Fruit fly (Drosophila melanogaster): Measurements from ENCODE around the gene CG42716.

The CG42716 gene

DNA sequence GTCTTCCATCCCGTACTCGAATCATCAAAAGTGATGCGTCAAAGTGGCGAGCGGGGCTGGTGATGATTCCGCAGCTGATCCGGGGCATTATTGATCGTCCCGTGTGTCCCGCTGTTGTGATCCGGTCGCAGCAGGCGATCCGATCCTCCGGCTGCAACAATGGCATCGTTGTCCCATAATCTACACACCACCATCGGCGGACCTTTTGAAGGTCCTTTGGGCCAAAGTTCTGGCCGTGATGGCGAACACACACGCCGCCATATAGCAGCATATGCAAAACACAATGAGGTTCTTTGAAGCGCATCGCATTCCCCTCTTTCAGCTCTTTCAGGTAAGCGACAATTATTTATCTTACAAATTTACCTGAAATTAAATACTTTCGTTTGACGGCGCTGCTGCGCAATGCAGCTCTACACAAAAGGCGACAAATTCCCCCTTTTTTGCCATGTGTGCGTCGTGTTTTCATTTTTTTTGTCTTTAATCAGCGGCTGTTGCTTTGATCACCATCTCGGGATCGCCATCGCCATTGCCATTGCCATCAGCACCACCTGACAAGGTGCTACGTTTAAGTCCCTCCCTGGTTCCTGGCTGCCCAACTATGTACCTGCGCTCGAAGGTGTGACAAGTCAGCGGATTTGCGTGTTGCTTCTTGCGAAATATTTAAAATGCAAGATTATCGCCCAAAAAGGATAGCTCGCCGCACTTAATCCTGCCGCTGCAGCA is 15.9 kb upstream of the CG42716 start:
- TF ChIP-seq CG5204 (GFP tag; optimal IDR thresholded peaks at IDR 0.05) (no peak), Crg-1 (GFP tag; optimal IDR thresholded peaks at IDR 0.05) (no peak), bab1 (GFP tag; optimal IDR thresholded peaks at IDR 0.05) (no peak), kay (GFP tag; ENCODE audit: borderline replicate concordance) (no peak), Clk (GFP tag; optimal IDR thresholded peaks at IDR 0.05) (no peak), tj (GFP tag; optimal IDR thresholded peaks at IDR 0.05) (no peak), cnc (optimal IDR thresholded peaks at IDR 0.05) (no peak), CG14711 (tag; optimal IDR thresholded peaks at IDR 0.05) (no peak), cic (GFP tag; optimal IDR thresholded peaks at IDR 0.05) (no peak)

DNA sequence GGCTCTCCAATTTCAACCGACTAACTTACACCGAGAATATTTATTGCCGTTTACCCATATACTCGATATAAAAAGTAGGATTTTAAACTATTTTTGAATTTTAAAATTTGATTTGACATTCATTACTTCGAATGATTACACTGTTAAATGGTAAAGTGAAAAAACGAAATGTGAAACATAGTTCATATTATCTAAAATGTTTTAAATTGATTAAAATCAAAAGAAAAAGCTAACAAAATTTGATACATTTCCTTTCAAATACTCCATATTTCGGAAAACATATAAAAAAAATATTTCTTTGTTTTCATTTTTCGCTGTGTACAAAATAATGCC is 15.4 kb upstream of the CG42716 start:
- TF ChIP-seq CG7045 (GFP tag; optimal IDR thresholded peaks at IDR 0.05) (no peak), CG1620 (GFP tag; optimal IDR thresholded peaks at IDR 0.05) (no peak), tj (GFP tag; optimal IDR thresholded peaks at IDR 0.05) (no peak), cnc (optimal IDR thresholded peaks at IDR 0.05) (no peak), bab1 (GFP tag; optimal IDR thresholded peaks at IDR 0.05) (no peak), CG33017 (tag; optimal IDR thresholded peaks at IDR 0.05) (no peak)

DNA sequence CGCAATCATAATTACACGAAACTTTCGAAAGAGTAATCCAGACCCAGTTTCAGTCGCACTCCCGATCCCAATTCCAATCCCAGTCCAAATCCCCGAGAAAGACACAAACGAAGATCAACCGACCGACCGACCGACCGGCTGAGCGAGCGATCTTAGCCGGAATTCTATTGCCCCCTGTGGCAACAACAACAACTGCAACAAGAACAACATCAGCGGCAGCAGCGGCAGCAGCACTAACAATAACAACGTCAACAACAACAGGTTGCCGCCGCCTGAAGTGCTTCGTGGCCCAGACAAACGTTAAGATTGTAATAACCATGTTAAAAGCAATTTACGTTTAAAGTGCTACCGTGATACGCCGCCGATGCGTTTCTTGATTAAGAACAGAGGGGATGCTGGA is 14.9 kb upstream of the CG42716 start:
- TF ChIP-seq ovo (GFP tag; optimal IDR thresholded peaks at IDR 0.05), result no peak
- no peak for TF ChIP-seq CG33017 (tag; optimal IDR thresholded peaks at IDR 0.05)
- TF ChIP-seq CG5204 (GFP tag; optimal IDR thresholded peaks at IDR 0.05), result no peak
- TF ChIP-seq Hr96 (GFP tag; optimal IDR thresholded peaks at IDR 0.05), result no peak
- TF ChIP-seq Clk (GFP tag; optimal IDR thresholded peaks at IDR 0.05), result no peak
- no peak for TF ChIP-seq pad (GFP tag; optimal IDR thresholded peaks at IDR 0.05)
- no peak for TF ChIP-seq CG1620 (GFP tag; optimal IDR thresholded peaks at IDR 0.05)
- TF ChIP-seq toe (GFP tag; optimal IDR thresholded peaks at IDR 0.05), result no peak
- no peak for TF ChIP-seq kay (GFP tag; ENCODE audit: borderline replicate concordance)

DNA sequence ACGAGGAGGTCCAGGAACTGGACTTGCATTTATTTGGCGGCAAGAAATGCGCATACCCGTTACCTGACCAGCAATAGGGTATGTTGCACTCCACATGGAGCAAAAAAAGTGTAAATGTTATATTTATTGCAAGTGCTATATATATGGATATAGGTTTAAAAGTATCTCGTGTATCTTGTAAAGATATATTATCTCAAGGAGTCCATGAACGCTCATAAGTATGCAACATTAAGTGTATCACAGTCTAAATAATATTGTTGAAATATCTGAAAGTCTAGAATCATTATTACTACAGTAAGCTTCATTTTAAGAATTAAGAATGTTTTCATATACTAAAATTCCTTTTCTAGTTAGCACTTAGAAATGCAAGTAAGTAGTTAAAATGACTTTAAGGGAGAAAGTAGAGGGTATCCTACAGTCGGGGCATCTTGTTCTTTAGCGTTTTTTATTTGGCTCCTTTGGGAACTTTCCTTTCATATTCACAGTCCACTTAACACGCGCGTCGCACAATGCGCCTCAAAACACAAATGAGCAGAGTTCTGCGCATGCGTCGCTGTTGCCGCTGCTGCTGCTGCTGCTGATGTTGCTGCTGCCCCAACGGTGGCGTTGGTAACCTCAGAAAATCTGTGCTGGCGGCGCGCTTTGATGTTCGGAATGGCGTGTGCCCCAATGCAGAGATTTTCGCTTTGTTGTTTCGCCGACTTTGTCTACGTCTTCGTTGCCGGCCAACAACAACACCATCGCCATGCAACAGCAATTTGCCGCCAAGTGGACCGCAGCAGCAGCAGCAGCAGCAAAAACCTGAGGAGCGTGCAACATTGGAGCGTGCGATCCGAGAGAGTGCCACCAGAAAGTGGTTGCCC is 14.2 kb upstream of the CG42716 start:
- TF ChIP-seq ovo (GFP tag; optimal IDR thresholded peaks at IDR 0.05) (no peak), toe (GFP tag; optimal IDR thresholded peaks at IDR 0.05) (no peak), Mnt (GFP tag; optimal IDR thresholded peaks at IDR 0.05) (no peak), cnc (optimal IDR thresholded peaks at IDR 0.05) (no peak), CG11617 (GFP tag; optimal IDR thresholded peaks at IDR 0.05) (no peak), cic (GFP tag; optimal IDR thresholded peaks at IDR 0.05) (no peak), bab1 (GFP tag; optimal IDR thresholded peaks at IDR 0.05) (no peak)

DNA sequence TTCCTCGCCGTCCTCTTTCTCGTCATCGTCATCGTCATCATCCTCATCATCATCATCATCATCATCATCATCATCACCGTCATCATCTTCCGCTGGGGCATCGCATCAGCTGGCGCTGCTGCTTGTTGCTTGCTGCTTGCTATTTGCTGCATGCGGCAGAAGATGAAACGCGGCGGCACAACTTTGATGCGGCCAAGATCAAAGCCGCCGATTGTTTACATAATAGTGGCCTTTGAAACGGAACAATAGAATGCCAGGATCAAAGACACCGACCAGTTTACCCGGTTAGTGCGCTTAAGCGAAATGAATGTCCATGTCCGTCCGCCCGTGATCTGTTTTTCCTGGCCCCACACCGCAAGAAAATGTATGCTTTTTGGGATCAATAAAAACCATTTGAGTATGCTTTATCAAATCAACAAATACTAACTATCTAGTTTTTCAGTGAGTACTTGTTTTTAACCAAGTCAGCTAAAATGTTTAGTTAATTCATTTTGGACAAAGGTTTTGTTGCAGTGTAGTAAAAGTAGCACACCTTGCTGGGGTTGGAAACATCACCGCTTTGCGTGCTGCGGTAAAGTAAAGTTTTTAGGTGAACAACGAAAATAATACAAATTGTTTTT is 12.4 kb upstream of the CG42716 start:
- TF ChIP-seq kay (GFP tag; ENCODE audit: borderline replicate concordance) (no peak), Hr96 (GFP tag; optimal IDR thresholded peaks at IDR 0.05) (no peak)

DNA sequence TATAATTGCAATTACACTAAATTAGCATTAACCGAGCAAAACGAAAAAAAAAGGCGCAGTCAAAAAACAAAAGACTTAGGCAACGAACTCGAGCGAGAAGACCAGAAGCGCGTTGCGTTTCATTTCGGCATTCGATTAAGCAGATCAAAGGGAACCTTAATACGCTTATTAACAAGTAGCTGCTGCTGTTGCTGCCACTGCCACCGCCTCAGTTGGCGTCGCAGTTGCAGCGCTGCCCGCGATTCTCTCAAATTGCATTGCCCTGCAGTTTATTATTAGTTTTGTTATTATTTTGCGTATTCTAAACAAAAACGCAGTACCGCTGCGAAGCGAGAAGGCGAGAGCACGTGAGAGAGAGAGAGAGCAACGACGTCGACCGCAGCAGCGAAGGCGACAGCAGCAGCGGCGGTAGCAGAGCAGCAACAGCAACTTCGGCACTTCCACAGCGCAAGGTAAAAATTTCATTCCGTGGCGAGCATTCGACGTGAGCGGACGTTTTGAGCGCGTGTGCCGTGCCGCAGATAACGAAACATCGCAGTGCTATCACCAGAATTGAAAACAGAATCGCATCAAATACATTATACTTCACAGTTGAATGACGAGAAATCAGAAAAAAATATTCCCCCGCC is 10.4 kb upstream of the CG42716 start, which contains the start of gene Notum:
Notum (plus strand) TSS at position 461 of the 629 bp plus-strand sequence.
- no peak for TF ChIP-seq Clk (GFP tag; optimal IDR thresholded peaks at IDR 0.05)
- TF ChIP-seq CG33017 (tag; optimal IDR thresholded peaks at IDR 0.05), result no peak
- TF ChIP-seq CG7101 (tag; optimal IDR thresholded peaks at IDR 0.05), result no peak

DNA sequence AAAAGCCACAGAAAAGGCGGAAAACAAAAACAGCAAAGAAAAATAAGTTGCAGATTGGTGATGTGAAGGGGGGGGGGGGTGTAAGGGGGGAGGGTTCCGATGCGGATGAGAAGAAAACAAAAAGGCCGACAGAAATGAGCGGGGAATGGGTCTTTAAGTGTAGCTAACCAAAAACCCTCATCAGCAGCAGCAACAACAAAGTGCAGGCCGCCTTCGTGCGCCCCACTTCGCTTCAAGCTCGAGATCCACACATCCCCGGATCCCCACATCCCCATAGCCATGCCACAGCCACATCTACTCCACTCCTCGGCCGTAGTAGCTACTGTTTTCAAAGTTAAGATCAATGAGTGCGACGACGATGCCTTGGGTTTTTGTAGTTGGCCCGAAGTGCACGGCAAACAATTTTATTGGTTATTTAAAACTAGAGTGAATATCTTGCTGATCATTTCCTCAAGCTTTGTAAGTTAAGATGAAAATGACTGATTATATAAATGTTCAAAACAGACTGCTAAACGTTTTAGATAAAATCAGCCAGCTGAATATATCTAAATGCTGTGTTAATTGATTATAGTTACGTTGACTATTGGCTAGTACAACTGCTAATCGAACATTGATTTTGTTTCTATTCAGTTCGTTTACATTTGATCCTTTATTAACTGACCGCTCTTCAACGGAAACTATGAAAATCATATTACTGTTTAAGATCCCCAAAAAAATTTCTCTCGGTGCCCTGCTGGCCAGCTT is 9.1 kb upstream of the CG42716 start:
- TF ChIP-seq pad (GFP tag; optimal IDR thresholded peaks at IDR 0.05) (no peak), toe (GFP tag; optimal IDR thresholded peaks at IDR 0.05) (no peak), CG14711 (tag; optimal IDR thresholded peaks at IDR 0.05) (no peak), cnc (optimal IDR thresholded peaks at IDR 0.05) (no peak), CG5204 (GFP tag; optimal IDR thresholded peaks at IDR 0.05) (no peak), Clk (GFP tag; optimal IDR thresholded peaks at IDR 0.05) (no peak), cic (GFP tag; optimal IDR thresholded peaks at IDR 0.05) (no peak), CG7045 (GFP tag; optimal IDR thresholded peaks at IDR 0.05) (no peak), ovo (GFP tag; optimal IDR thresholded peaks at IDR 0.05) (no peak), Mnt (GFP tag; optimal IDR thresholded peaks at IDR 0.05) (no peak), CG33017 (tag; optimal IDR thresholded peaks at IDR 0.05) (no peak), CG11617 (GFP tag; optimal IDR thresholded peaks at IDR 0.05) (no peak), CG7101 (tag; optimal IDR thresholded peaks at IDR 0.05) (no peak), tj (GFP tag; optimal IDR thresholded peaks at IDR 0.05) (no peak), CG12768 (GFP tag; optimal IDR thresholded peaks at IDR 0.05) (no peak), Crg-1 (GFP tag; optimal IDR thresholded peaks at IDR 0.05) (no peak), CG1620 (GFP tag; optimal IDR thresholded peaks at IDR 0.05) (no peak), bab1 (GFP tag; optimal IDR thresholded peaks at IDR 0.05) (no peak), kay (GFP tag; ENCODE audit: borderline replicate concordance) (no peak), Hr96 (GFP tag; optimal IDR thresholded peaks at IDR 0.05) (no peak)
